Fruit fly (Drosophila melanogaster): ENCODE results near the gene CG33120.

CG33120 gene

DNA sequence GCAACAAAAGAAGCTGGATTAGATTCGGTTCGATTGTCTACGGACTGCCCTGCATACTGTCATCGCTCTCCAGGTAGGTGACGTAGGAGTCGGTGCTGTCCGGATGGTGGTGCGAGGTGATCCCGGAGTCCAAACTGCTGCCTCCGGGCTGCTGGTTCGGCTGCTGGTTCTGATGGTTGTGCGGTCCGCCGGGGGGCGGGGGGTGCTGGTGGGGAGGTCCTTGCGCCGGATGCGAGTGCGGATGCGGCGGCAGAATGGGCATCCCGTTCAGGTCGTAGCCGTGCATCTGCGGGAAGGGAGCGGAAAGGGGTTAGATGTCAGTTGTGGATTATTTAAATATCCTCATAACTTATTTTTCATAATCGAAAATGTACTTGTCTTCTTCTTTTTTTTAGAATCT, 16.5 kb upstream of the CG33120 start:
- TF ChIP-seq CG33017 (tag; optimal IDR thresholded peaks at IDR 0.05) (no peak), CG5204 (GFP tag; optimal IDR thresholded peaks at IDR 0.05) (no peak), CG1620 (GFP tag; optimal IDR thresholded peaks at IDR 0.05) (no peak)

DNA sequence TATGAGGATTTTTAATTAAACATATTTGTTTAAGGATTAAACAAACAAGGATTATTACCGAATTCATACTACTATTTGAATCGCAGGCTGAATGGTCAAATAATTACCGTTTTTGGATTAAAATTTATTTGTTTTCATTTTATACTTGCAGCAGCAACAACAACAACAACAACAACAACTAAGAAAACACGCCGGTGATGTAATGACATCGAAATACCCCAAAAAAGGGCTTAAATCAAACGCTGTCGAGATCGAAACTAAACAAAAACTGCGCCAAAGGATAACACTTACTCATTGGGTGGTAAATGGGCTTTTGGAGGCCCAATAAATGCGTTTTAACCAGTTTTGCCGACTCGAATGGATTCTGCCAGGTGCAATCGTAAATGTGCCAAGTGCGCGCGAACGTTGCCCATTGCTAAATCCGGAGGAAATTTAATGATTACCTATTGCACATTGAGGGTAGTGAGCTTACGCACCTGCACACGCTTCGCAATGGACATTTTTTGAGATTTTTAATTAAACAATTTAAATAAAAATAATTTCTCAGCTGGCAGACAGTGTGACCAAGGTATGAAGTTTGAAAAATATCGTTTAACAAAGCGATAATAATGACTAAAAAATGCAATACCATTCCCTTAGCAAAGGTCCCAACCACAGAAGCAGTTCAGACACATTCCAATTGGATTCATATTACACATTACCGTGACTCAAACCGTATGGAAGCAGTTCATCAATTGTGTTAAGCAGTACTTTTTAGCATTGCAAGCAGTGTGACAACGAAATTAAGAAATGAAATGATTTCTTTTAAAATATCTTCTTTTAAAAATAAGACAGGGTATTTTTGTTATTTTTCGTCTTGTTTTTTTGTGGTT, 14.5 kb upstream of the CG33120 start, which contains the start of the genes CG10602 and mRpL13:
TSS of gene CG10602 (minus strand) at position 588 of the 872 bp plus-strand sequence.
TSS of gene mRpL13 (minus strand) at position 588 of the 872 bp plus-strand sequence.
- peak; percentile 10 for TF ChIP-seq CG1620 (GFP tag; optimal IDR thresholded peaks at IDR 0.05)
- peak; percentile 31 for TF ChIP-seq bab1 (GFP tag; optimal IDR thresholded peaks at IDR 0.05)
- TF ChIP-seq Clk (GFP tag; optimal IDR thresholded peaks at IDR 0.05), result no peak
- TF ChIP-seq Mnt (GFP tag; optimal IDR thresholded peaks at IDR 0.05), result peak; percentile 7
- TF ChIP-seq tj (GFP tag; optimal IDR thresholded peaks at IDR 0.05), result no peak
- no peak for TF ChIP-seq pad (GFP tag; optimal IDR thresholded peaks at IDR 0.05)
- TF ChIP-seq CG5204 (GFP tag; optimal IDR thresholded peaks at IDR 0.05), result no peak
- TF ChIP-seq cic (GFP tag; optimal IDR thresholded peaks at IDR 0.05), result no peak
- no peak for TF ChIP-seq CG12768 (GFP tag; optimal IDR thresholded peaks at IDR 0.05)
- no peak for TF ChIP-seq CG14711 (tag; optimal IDR thresholded peaks at IDR 0.05)
- no peak for TF ChIP-seq CG7045 (GFP tag; optimal IDR thresholded peaks at IDR 0.05)
- peak; percentile 79 for TF ChIP-seq kay (GFP tag; ENCODE audit: borderline replicate concordance)

DNA sequence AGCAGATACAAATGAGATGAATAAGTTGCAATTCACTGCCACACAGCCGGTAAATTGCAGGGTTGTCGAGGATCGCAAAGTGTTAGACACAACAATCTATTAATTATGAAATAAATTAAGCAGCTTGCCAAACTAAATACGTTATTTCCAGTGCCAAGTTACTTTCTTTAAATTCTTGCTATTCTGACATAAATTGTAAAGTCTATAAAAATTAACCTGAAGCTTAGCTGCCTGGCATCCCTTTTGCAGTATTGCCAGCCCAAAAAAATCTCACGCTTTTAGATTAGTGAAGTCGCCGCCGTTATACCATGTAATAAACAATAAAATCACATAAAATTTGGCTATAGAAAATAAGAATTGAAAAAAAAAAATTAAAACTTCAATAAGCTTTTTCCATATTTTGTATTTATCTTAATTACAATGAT, 13.3 kb upstream of the CG33120 start:
- TF ChIP-seq CG12768 (GFP tag; optimal IDR thresholded peaks at IDR 0.05) (peak; percentile 95), CG5204 (GFP tag; optimal IDR thresholded peaks at IDR 0.05) (peak; percentile 93), Clk (GFP tag; optimal IDR thresholded peaks at IDR 0.05) (peak; percentile 84), CG11617 (GFP tag; optimal IDR thresholded peaks at IDR 0.05) (peak; percentile 93), CG14711 (tag; optimal IDR thresholded peaks at IDR 0.05) (peak; percentile 99), ovo (GFP tag; optimal IDR thresholded peaks at IDR 0.05) (peak; percentile 60), Hr96 (GFP tag; optimal IDR thresholded peaks at IDR 0.05) (peak; percentile 92), CG7101 (tag; optimal IDR thresholded peaks at IDR 0.05) (peak; percentile 95), Mnt (GFP tag; optimal IDR thresholded peaks at IDR 0.05) (peak; percentile 80), CG1620 (GFP tag; optimal IDR thresholded peaks at IDR 0.05) (peak; percentile 91), pad (GFP tag; optimal IDR thresholded peaks at IDR 0.05) (peak; percentile 84), kay (GFP tag; ENCODE audit: borderline replicate concordance) (peak; percentile 95), toe (GFP tag; optimal IDR thresholded peaks at IDR 0.05) (peak; percentile 95), CG33017 (tag; optimal IDR thresholded peaks at IDR 0.05) (peak; percentile 95), tj (GFP tag; optimal IDR thresholded peaks at IDR 0.05) (peak; percentile 76), CG7045 (GFP tag; optimal IDR thresholded peaks at IDR 0.05) (peak; percentile 93), Crg-1 (GFP tag; optimal IDR thresholded peaks at IDR 0.05) (peak; percentile 89), cnc (optimal IDR thresholded peaks at IDR 0.05) (peak; percentile 86 to 90), cic (GFP tag; optimal IDR thresholded peaks at IDR 0.05) (peak; percentile 52), bab1 (GFP tag; optimal IDR thresholded peaks at IDR 0.05) (peak; percentile 96)

DNA sequence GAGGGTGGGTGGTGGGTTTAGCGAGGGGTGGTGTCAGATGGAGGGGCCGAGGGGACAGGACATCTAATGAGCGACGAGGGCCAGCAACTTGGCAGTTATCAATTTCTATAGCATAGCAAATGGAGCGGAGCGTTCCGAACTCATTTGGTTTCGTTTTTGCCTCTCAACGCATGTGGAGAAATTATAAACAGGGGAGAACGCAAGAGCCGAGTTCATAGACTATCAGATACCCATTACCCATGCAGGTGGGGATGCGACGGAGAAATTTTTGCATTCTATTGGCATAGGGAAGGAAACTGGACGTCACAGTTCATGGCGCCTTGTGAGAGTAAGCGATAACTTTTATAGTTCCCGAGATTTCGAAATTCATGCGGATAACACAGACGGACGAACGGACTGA, 7.9 kb upstream of the CG33120 start:
- TF ChIP-seq CG33017 (tag; optimal IDR thresholded peaks at IDR 0.05) (no peak), cic (GFP tag; optimal IDR thresholded peaks at IDR 0.05) (no peak), CG7045 (GFP tag; optimal IDR thresholded peaks at IDR 0.05) (no peak), bab1 (GFP tag; optimal IDR thresholded peaks at IDR 0.05) (no peak), toe (GFP tag; optimal IDR thresholded peaks at IDR 0.05) (no peak), pad (GFP tag; optimal IDR thresholded peaks at IDR 0.05) (no peak), tj (GFP tag; optimal IDR thresholded peaks at IDR 0.05) (no peak), CG5204 (GFP tag; optimal IDR thresholded peaks at IDR 0.05) (no peak), cnc (optimal IDR thresholded peaks at IDR 0.05) (no peak)

- TF ChIP-seq Clk (GFP tag; optimal IDR thresholded peaks at IDR 0.05) (no peak), kay (GFP tag; ENCODE audit: borderline replicate concordance) (peak; percentile 13)
Observed at dm6 chr2L:18846843-18847242, 2.5 kb upstream of the CG33120 start.

- TF ChIP-seq Mnt (GFP tag; optimal IDR thresholded peaks at IDR 0.05), result no peak
- TF ChIP-seq ovo (GFP tag; optimal IDR thresholded peaks at IDR 0.05), result no peak
- no peak for TF ChIP-seq CG12768 (GFP tag; optimal IDR thresholded peaks at IDR 0.05)
- no peak for TF ChIP-seq Crg-1 (GFP tag; optimal IDR thresholded peaks at IDR 0.05)
- TF ChIP-seq Clk (GFP tag; optimal IDR thresholded peaks at IDR 0.05), result no peak
- no peak for TF ChIP-seq CG11617 (GFP tag; optimal IDR thresholded peaks at IDR 0.05)
- no peak for TF ChIP-seq kay (GFP tag; ENCODE audit: borderline replicate concordance)
Observed at dm6 chr2L:18846175-18846574, 1.8 kb upstream of the CG33120 start.

- TF ChIP-seq CG7101 (tag; optimal IDR thresholded peaks at IDR 0.05) (no peak), CG33017 (tag; optimal IDR thresholded peaks at IDR 0.05) (no peak), CG7045 (GFP tag; optimal IDR thresholded peaks at IDR 0.05) (no peak), CG1620 (GFP tag; optimal IDR thresholded peaks at IDR 0.05) (no peak), CG5204 (GFP tag; optimal IDR thresholded peaks at IDR 0.05) (no peak), CG11617 (GFP tag; optimal IDR thresholded peaks at IDR 0.05) (no peak)
Observed at dm6 chr2L:18844917-18845509, 634 bp upstream of the CG33120 start, which contains the start of gene CG17321. Gene CG17321, plus strand, starts transcription at chr2L:18845184.
